Worm (Caenorhabditis elegans) whole organism, young adult: Measurements from ENCODE around the gene ttr-25.

Experiments used
- F10E7.11 ChIP-seq: sonication (generic microtip); optimal IDR thresholded peaks from 2 replicates; lab custom pipeline; 2017; ENCODE audit warnings: mild to moderate bottlenecking, missing genetic modification characterization, moderate library complexity, missing compliant biosample characterization
- F33H1.4 ChIP-seq: fragments of 200-800 bp; sonication (Bioruptor generic); IDR thresholded peaks from 2 replicates; pipeline ENCODE4 v1.3.6; 2022; ENCODE audit warnings: missing genetic modification reagents, missing genetic modification characterization, missing compliant biosample characterization
- F55B11.4 ChIP-seq: sonication (generic microtip); optimal IDR thresholded peaks from 2 replicates; lab custom pipeline; 2016; ENCODE audit warnings: missing compliant biosample characterization, missing genetic modification characterization, borderline replicate concordance; ENCODE audit not compliant: insufficient read depth
- F57C9.4 ChIP-seq: sonication (generic microtip); optimal IDR thresholded peaks from 2 replicates; lab custom pipeline; 2017; ENCODE audit warnings: mild to moderate bottlenecking, missing genetic modification characterization, missing compliant biosample characterization
- T07F8.4 ChIP-seq: sonication (generic microtip); optimal IDR thresholded peaks from 2 replicates; lab custom pipeline; 2016; ENCODE audit warnings: mild to moderate bottlenecking, missing genetic modification characterization, moderate library complexity, missing compliant biosample characterization
- Y53F4B.3 ChIP-seq: fragments of 200-800 bp; sonication (Bioruptor generic); IDR thresholded peaks from 2 replicates; pipeline ENCODE4 v1.3.6; 2022; ENCODE audit warnings: missing genetic modification reagents, missing genetic modification characterization, missing compliant biosample characterization
- Y67H2A.10 ChIP-seq: fragments of 200-800 bp; sonication (Bioruptor generic); conservative IDR thresholded peaks from 2 replicates; pipeline ENCODE4 v1.3.6; 2022; ENCODE audit warnings: missing genetic modification reagents, missing genetic modification characterization, missing compliant biosample characterization
- aptf-2 ChIP-seq: fragments of 200-800 bp; sonication (Bioruptor generic); conservative IDR thresholded peaks from 2 replicates; pipeline ENCODE4 v1.3.6; 2022; ENCODE audit warnings: missing genetic modification reagents, missing genetic modification characterization, missing compliant biosample characterization
- aptf-3 ChIP-seq: fragments of 200-800 bp; sonication (Bioruptor generic); IDR thresholded peaks from 2 replicates; pipeline ENCODE4 v1.3.6; 2022; ENCODE audit warnings: missing genetic modification characterization, missing compliant biosample characterization
- atf-7 ChIP-seq: sonication (generic microtip); optimal IDR thresholded peaks from 2 replicates; lab custom pipeline; 2017; ENCODE audit warnings: mild to moderate bottlenecking, missing genetic modification characterization, missing compliant biosample characterization
- athp-1 ChIP-seq: sonication (generic microtip); optimal IDR thresholded peaks from 2 replicates; lab custom pipeline; 2017; ENCODE audit warnings: mild to moderate bottlenecking, missing genetic modification characterization, missing compliant biosample characterization
- bed-1 ChIP-seq: fragments of 200-800 bp; sonication (Bioruptor generic); IDR thresholded peaks from 2 replicates; pipeline ENCODE4 v1.3.6; 2022; ENCODE audit warnings: missing genetic modification reagents, missing genetic modification characterization, missing compliant biosample characterization
- ceh-40 ChIP-seq: fragments of 200-800 bp; sonication (Bioruptor generic); IDR thresholded peaks from 2 replicates; pipeline ENCODE4 v1.3.6; 2022; ENCODE audit warnings: missing genetic modification characterization, missing compliant biosample characterization
- die-1 ChIP-seq: sonication (generic microtip); optimal IDR thresholded peaks from 2 replicates; lab custom pipeline; 2016; ENCODE audit warnings: missing genotype, mild to moderate bottlenecking, missing genetic modification characterization, missing compliant biosample characterization
- egl-44 ChIP-seq: fragments of 200-800 bp; sonication (Bioruptor generic); IDR thresholded peaks from 2 replicates; pipeline ENCODE4 v1.3.6; 2022; ENCODE audit warnings: missing genetic modification reagents, missing genetic modification characterization, missing compliant biosample characterization
- egrh-3 ChIP-seq: fragments of 200-800 bp; sonication (Bioruptor generic); IDR thresholded peaks from 2 replicates; pipeline ENCODE4 v1.3.6; 2022; ENCODE audit warnings: missing genetic modification reagents, missing genetic modification characterization, missing compliant biosample characterization
- lsl-1 ChIP-seq: fragments of 200-800 bp; sonication (Bioruptor generic); optimal IDR thresholded peaks from 2 replicates; lab custom pipeline; 2018; ENCODE audit warnings: mild to moderate bottlenecking, missing genetic modification characterization, moderate library complexity, missing compliant biosample characterization
- mes-4 ChIP-seq: sonication (generic microtip); optimal IDR thresholded peaks from 2 replicates; lab custom pipeline; 2016; ENCODE audit warnings: missing genotype, missing genetic modification characterization, missing compliant biosample characterization
- nfya-2 ChIP-seq: fragments of 200-800 bp; sonication (Bioruptor generic); IDR thresholded peaks from 2 replicates; pipeline ENCODE4 v1.3.6; 2022; ENCODE audit warnings: missing genetic modification reagents, missing genetic modification characterization, missing compliant biosample characterization
- nhr-90 ChIP-seq: sonication (generic microtip); optimal IDR thresholded peaks from 2 replicates; lab custom pipeline; 2016; ENCODE audit warnings: missing genotype, mild to moderate bottlenecking, missing genetic modification characterization, missing compliant biosample characterization
- sea-2 ChIP-seq: fragments of 200-800 bp; sonication (Bioruptor generic); IDR thresholded peaks from 2 replicates; pipeline ENCODE4 v1.3.6; 2022; ENCODE audit warnings: missing genetic modification characterization, missing compliant biosample characterization
- snpc-1.1 ChIP-seq: sonication (generic microtip); optimal IDR thresholded peaks from 2 replicates; lab custom pipeline; 2017; ENCODE audit warnings: missing genetic modification characterization, mild to moderate bottlenecking, missing compliant biosample characterization, antibody characterized with exemption, moderate library complexity, missing genotype, missing genetic modification reagents; ENCODE audit not compliant: insufficient read depth
- snpc-1.3 ChIP-seq: sonication (generic microtip); optimal IDR thresholded peaks from 2 replicates; lab custom pipeline; 2017; ENCODE audit warnings: missing genetic modification characterization, mild to moderate bottlenecking, missing compliant biosample characterization, antibody characterized with exemption, moderate library complexity, missing genotype, missing genetic modification reagents; ENCODE audit not compliant: insufficient read depth
- snpc-4 ChIP-seq, 5 experiments: fragments of 150-350 bp in 1 of 5; sonication (generic microtip) in 4 of 5; optimal IDR thresholded peaks; 2 replicates each; lab custom pipeline; 2014 to 2018; ENCODE audit warnings: missing genetic modification characterization in 5 of 5, missing biosample characterization in 3 of 5, antibody characterized with exemption in 2 of 5, mild to moderate bottlenecking in 2 of 5, missing compliant biosample characterization in 2 of 5, missing genotype in 2 of 5, moderate library complexity in 2 of 5, missing genetic modification reagents in 1 of 5
- tbx-9 ChIP-seq: sonication (generic microtip); optimal IDR thresholded peaks from 2 replicates; lab custom pipeline; 2016; ENCODE audit warnings: borderline replicate concordance, missing genetic modification characterization, inconsistent platforms, missing compliant biosample characterization
- unc-130 ChIP-seq: sonication (generic microtip); optimal IDR thresholded peaks from 2 replicates; lab custom pipeline; 2016; ENCODE audit warnings: missing genetic modification reagents, missing genetic modification characterization, missing compliant biosample characterization
- unc-62 ChIP-seq: fragments of 150-350 bp; optimal IDR thresholded peaks from 2 replicates; lab custom pipeline; 2014; ENCODE audit warnings: missing biosample characterization, missing genetic modification reagents, missing genetic modification characterization
- zim-3 ChIP-seq: sonication (generic microtip); optimal IDR thresholded peaks from 2 replicates; lab custom pipeline; 2017; ENCODE audit warnings: mild to moderate bottlenecking, missing genetic modification characterization, moderate library complexity, missing compliant biosample characterization
- ztf-3 ChIP-seq: fragments of 200-800 bp; sonication (Bioruptor generic); optimal IDR thresholded peaks from 2 replicates; lab custom pipeline; 2018; ENCODE audit warnings: mild to moderate bottlenecking, missing genetic modification characterization, missing compliant biosample characterization
- ztf-6 ChIP-seq: fragments of 200-800 bp; sonication (Bioruptor generic); IDR thresholded peaks from 2 replicates; pipeline ENCODE4 v1.3.6; 2022; ENCODE audit warnings: missing genetic modification reagents, missing genetic modification characterization, missing compliant biosample characterization

Gene ttr-25

DNA sequence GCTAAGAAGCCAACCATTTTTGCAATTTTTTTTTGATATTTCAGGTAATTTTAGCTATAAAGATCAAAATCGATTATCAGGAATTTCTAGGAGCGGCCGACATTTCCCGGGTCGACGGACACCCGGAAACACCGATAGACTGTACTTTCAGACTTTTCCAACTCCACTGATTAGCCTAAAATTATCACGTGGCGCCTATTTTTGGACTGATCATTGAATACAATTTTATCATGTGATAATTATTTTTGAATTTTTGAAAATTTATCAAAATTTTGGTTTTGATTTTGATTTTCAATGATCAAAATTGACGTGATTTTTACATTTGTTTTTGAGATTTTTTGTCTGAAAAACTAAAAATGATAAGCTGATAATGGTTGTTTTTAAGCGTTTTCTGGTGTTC, 21.8 kb downstream of the ttr-25 start:
- TF ChIP-seq snpc-4 (GFP tag; optimal IDR thresholded peaks at IDR 0.05; lab: Kevin White, UChicago) = no peak
- TF ChIP-seq snpc-4 (tag; optimal IDR thresholded peaks at IDR 0.05; lab: Kevin White, UChicago) = peak in 3 of 4 experiments; percentile 73 to 83 (median 81)
- TF ChIP-seq ceh-40 (GFP tag; lab: Robert Waterston, UW) = no peak
- TF ChIP-seq, all 124 proteins: peak for 1

- no peak for TF ChIP-seq athp-1 (tag; lab: Kevin White, UChicago)
- TF ChIP-seq, all 124 proteins: peak for 0
Measured at ce11 chrV:18579684-18580083, 23.2 kb downstream of the ttr-25 start, which contains the start of gene Y51A2D.13. Y51A2D.13 (minus strand) TSS chrV:18579784.

ce11 chrV:18581393-18582113, 25.0 kb downstream of the ttr-25 start:
- TF ChIP-seq F10E7.11 (tag; lab: Kevin White, UChicago) = no peak
- TF ChIP-seq nhr-90 = no peak
- no peak for TF ChIP-seq F55B11.4
- no peak for TF ChIP-seq T07F8.4
- TF ChIP-seq athp-1 (tag; lab: Kevin White, UChicago) = no peak
- no peak for TF ChIP-seq unc-62
- TF ChIP-seq F33H1.4 = no peak
- no peak for TF ChIP-seq Y53F4B.3 (GFP tag; lab: Robert Waterston, UW)
- no peak for TF ChIP-seq unc-130 (GFP tag; lab: Kevin White, UChicago)
- no peak for TF ChIP-seq snpc-1.1 (tag; lab: Kevin White, UChicago)
- no peak for TF ChIP-seq egrh-3 (GFP tag; lab: Robert Waterston, UW)
- no peak for TF ChIP-seq nfya-2 (GFP tag; lab: Robert Waterston, UW)
- no peak for TF ChIP-seq lsl-1 (GFP tag; lab: Kevin White, UChicago)
- TF ChIP-seq die-1 (tag; lab: Kevin White, UChicago) = no peak

DNA sequence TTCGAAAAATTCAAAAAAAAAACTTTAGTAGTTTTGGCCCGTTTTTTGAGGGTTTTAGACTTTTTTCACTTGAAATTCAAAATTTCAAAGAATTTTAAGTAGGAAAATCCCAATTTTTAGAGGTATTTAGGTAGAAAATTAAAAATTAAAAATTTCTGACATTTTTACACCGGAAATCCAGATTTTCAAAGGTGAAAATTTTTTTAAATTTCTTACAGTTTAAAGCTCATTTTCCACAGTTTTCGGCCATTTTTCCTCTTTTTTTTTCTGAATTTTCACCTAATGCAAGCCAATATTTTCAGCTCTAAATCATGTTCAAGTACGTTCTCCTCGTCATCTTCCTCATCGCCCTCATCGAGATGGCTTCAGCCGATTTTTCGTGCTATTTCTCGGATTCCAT, 25.8 kb downstream of the ttr-25 start, which contains the start of gene txt-14:
TSS of gene txt-14 (plus strand) at position 301 of the 400 bp plus-strand sequence.
- no peak for TF ChIP-seq F55B11.4
- no peak for TF ChIP-seq mes-4 (tag; lab: Kevin White, UChicago)
- no peak for TF ChIP-seq ztf-3 (GFP tag; lab: Kevin White, UChicago)
- TF ChIP-seq aptf-2 = no peak
- TF ChIP-seq zim-3 (tag; lab: Kevin White, UChicago) = no peak
- TF ChIP-seq athp-1 (tag; lab: Kevin White, UChicago) = no peak
- no peak for TF ChIP-seq atf-7 (tag; lab: Kevin White, UChicago)
- no peak for TF ChIP-seq bed-1 (GFP tag; lab: Robert Waterston, UW)
- TF ChIP-seq tbx-9 (tag; lab: Kevin White, UChicago) = no peak
- no peak for TF ChIP-seq aptf-3 (GFP tag; lab: Robert Waterston, UW)
- TF ChIP-seq die-1 (tag; lab: Kevin White, UChicago) = no peak
- no peak for TF ChIP-seq egl-44 (GFP tag; lab: Robert Waterston, UW)
- no peak for TF ChIP-seq snpc-1.3
- TF ChIP-seq sea-2 (GFP tag; lab: Robert Waterston, UW) = no peak
- no peak for TF ChIP-seq lsl-1 (GFP tag; lab: Kevin White, UChicago)
- TF ChIP-seq Y67H2A.10 (GFP tag; lab: Robert Waterston, UW) = no peak
- TF ChIP-seq F57C9.4 (tag; lab: Kevin White, UChicago) = no peak
- no peak for TF ChIP-seq ztf-6 (GFP tag; lab: Robert Waterston, UW)
